Worm (Caenorhabditis elegans) whole organism, mixed stage, embryonic: ENCODE data around the gene ZK121.2.

ENCODE experiments used
- M03D4.4 ChIP-seq: sonication (generic microtip); optimal IDR thresholded peaks from 2 replicates; lab custom pipeline; 2017; ENCODE audit warnings: mild to moderate bottlenecking, missing genetic modification characterization, missing compliant biosample characterization
- bed-3 ChIP-seq: fragments of 200-800 bp; sonication (Bioruptor generic); optimal IDR thresholded peaks from 3 replicates; lab custom pipeline; 2018; ENCODE audit warnings: mild to moderate bottlenecking, missing genetic modification characterization, moderate library complexity, missing compliant biosample characterization
- blmp-1 ChIP-seq: fragments of 150-350 bp; optimal IDR thresholded peaks from 2 replicates; lab custom pipeline; 2014; ENCODE audit warnings: missing biosample characterization, missing genetic modification characterization
- ceh-39 ChIP-seq: fragments of 150-350 bp; optimal IDR thresholded peaks from 2 replicates; lab custom pipeline; 2014; ENCODE audit warnings: missing biosample characterization, missing genetic modification characterization
- ceh-43 ChIP-seq: fragments of 200-800 bp; sonication (Bioruptor generic); optimal IDR thresholded peaks from 2 replicates; lab custom pipeline; 2018; ENCODE audit warnings: mild to moderate bottlenecking, missing genetic modification characterization, moderate library complexity, missing compliant biosample characterization
- ceh-83 ChIP-seq: fragments of 200-800 bp; sonication (Bioruptor generic); optimal IDR thresholded peaks from 2 replicates; lab custom pipeline; 2018; ENCODE audit warnings: mild to moderate bottlenecking, missing genetic modification characterization, missing compliant biosample characterization
- ces-1 ChIP-seq: fragments of 150-350 bp; optimal IDR thresholded peaks from 2 replicates; lab custom pipeline; 2014; ENCODE audit warnings: missing biosample characterization, missing genetic modification reagents, missing genetic modification characterization
- cnd-1 ChIP-seq: fragments of 200-800 bp; sonication (Bioruptor generic); optimal IDR thresholded peaks from 2 replicates; lab custom pipeline; 2018; ENCODE audit warnings: mild to moderate bottlenecking, missing genetic modification characterization, missing compliant biosample characterization
- drap-1 ChIP-seq: fragments of 200-800 bp; sonication (Bioruptor generic); optimal IDR thresholded peaks from 3 replicates; lab custom pipeline; 2018; ENCODE audit warnings: mild to moderate bottlenecking, missing genetic modification characterization, missing compliant biosample characterization
- elt-1 ChIP-seq: sonication (generic microtip); optimal IDR thresholded peaks from 2 replicates; lab custom pipeline; 2017; ENCODE audit warnings: missing genetic modification characterization, mild to moderate bottlenecking, missing compliant biosample characterization, antibody characterized with exemption, moderate library complexity, borderline replicate concordance; ENCODE audit not compliant: insufficient read depth
- elt-3 ChIP-seq: fragments of 150-350 bp; optimal IDR thresholded peaks from 2 replicates; lab custom pipeline; 2014; ENCODE audit warnings: missing biosample characterization, missing genetic modification characterization
- flh-1 ChIP-seq: fragments of 200-800 bp; sonication (Bioruptor generic); optimal IDR thresholded peaks from 2 replicates; lab custom pipeline; 2018; ENCODE audit warnings: mild to moderate bottlenecking, missing genetic modification characterization, moderate library complexity, missing compliant biosample characterization
- ham-2 ChIP-seq: fragments of 200-800 bp; sonication (Bioruptor generic); optimal IDR thresholded peaks from 2 replicates; lab custom pipeline; 2018; ENCODE audit warnings: mild to moderate bottlenecking, missing genetic modification characterization, missing compliant biosample characterization
- hlh-1 ChIP-seq: fragments of 150-350 bp; optimal IDR thresholded peaks from 2 replicates; lab custom pipeline; 2014; ENCODE audit warnings: missing biosample characterization, missing genetic modification reagents, missing genetic modification characterization
- lin-13 ChIP-seq: fragments of 150-350 bp; optimal IDR thresholded peaks from 2 replicates; lab custom pipeline; 2014; ENCODE audit warnings: missing biosample characterization, missing genetic modification characterization
- lin-32 ChIP-seq: fragments of 200-800 bp; sonication (Bioruptor generic); optimal IDR thresholded peaks from 2 replicates; lab custom pipeline; 2018; ENCODE audit warnings: mild to moderate bottlenecking, missing genetic modification characterization, missing compliant biosample characterization
- lsy-2 ChIP-seq: fragments of 150-350 bp; optimal IDR thresholded peaks from 2 replicates; lab custom pipeline; 2014; ENCODE audit warnings: missing biosample characterization, missing genetic modification characterization
- mab-5 ChIP-seq: fragments of 150-350 bp; optimal IDR thresholded peaks from 2 replicates; lab custom pipeline; 2014; ENCODE audit warnings: missing biosample characterization, missing genetic modification characterization
- mep-1 ChIP-seq: fragments of 150-350 bp; optimal IDR thresholded peaks from 2 replicates; lab custom pipeline; 2017; ENCODE audit warnings: missing biosample characterization, missing genetic modification reagents, missing genetic modification characterization, inconsistent platforms
- mls-2 ChIP-seq: sonication (generic microtip); optimal IDR thresholded peaks from 2 replicates; lab custom pipeline; 2016; ENCODE audit warnings: mild to moderate bottlenecking, missing genetic modification characterization, moderate library complexity, missing compliant biosample characterization
- nhr-12 ChIP-seq: fragments of 150-350 bp; optimal IDR thresholded peaks from 2 replicates; lab custom pipeline; 2014; ENCODE audit warnings: missing biosample characterization, missing genetic modification characterization
- nhr-2 ChIP-seq: fragments of 150-350 bp; optimal IDR thresholded peaks from 2 replicates; lab custom pipeline; 2014; ENCODE audit warnings: missing biosample characterization, missing genetic modification characterization
- nhr-237 ChIP-seq: fragments of 150-350 bp; optimal IDR thresholded peaks from 2 replicates; lab custom pipeline; 2014; ENCODE audit warnings: missing biosample characterization, missing genetic modification characterization
- nhr-28 ChIP-seq: fragments of 150-350 bp; optimal IDR thresholded peaks from 2 replicates; lab custom pipeline; 2014; ENCODE audit warnings: missing biosample characterization, missing genetic modification characterization
- nhr-76 ChIP-seq: sonication (generic microtip); optimal IDR thresholded peaks from 2 replicates; lab custom pipeline; 2017; ENCODE audit warnings: missing biosample characterization, missing genetic modification characterization
- pha-4 ChIP-seq: fragments of 150-350 bp; optimal IDR thresholded peaks from 2 replicates; lab custom pipeline; 2018; ENCODE audit warnings: missing biosample characterization, missing genetic modification reagents, missing genetic modification characterization
- sem-2 ChIP-seq: fragments of 200-800 bp; sonication (Bioruptor generic); optimal IDR thresholded peaks from 2 replicates; lab custom pipeline; 2018; ENCODE audit warnings: mild to moderate bottlenecking, missing genetic modification characterization, missing compliant biosample characterization
- snpc-4 ChIP-seq: fragments of 150-350 bp; optimal IDR thresholded peaks from 2 replicates; lab custom pipeline; 2014; ENCODE audit warnings: missing biosample characterization, missing genetic modification characterization
- sptf-1 ChIP-seq: sonication (generic microtip); optimal IDR thresholded peaks from 2 replicates; lab custom pipeline; 2017; ENCODE audit warnings: mild to moderate bottlenecking, missing genetic modification characterization, moderate library complexity, missing compliant biosample characterization
- tbx-8 ChIP-seq: fragments of 200-800 bp; sonication (Bioruptor generic); optimal IDR thresholded peaks from 2 replicates; lab custom pipeline; 2018; ENCODE audit warnings: mild to moderate bottlenecking, missing genetic modification characterization, moderate library complexity, missing compliant biosample characterization
- unc-120 ChIP-seq: sonication (generic microtip); optimal IDR thresholded peaks from 2 replicates; lab custom pipeline; 2017; ENCODE audit warnings: missing genetic modification characterization, missing compliant biosample characterization; ENCODE audit not compliant: poor library complexity, severe bottlenecking
- unc-39 ChIP-seq: fragments of 150-350 bp; optimal IDR thresholded peaks from 2 replicates; lab custom pipeline; 2014; ENCODE audit warnings: missing biosample characterization, missing genetic modification characterization
- unc-62 ChIP-seq: fragments of 150-350 bp; optimal IDR thresholded peaks from 2 replicates; lab custom pipeline; 2014; ENCODE audit warnings: missing biosample characterization, missing genetic modification reagents, missing genetic modification characterization
- zip-8 ChIP-seq: fragments of 150-350 bp; optimal IDR thresholded peaks from 2 replicates; lab custom pipeline; 2014; ENCODE audit warnings: missing biosample characterization, missing genetic modification characterization
- ztf-11 ChIP-seq: fragments of 150-350 bp; optimal IDR thresholded peaks from 2 replicates; lab custom pipeline; 2014; ENCODE audit warnings: missing biosample characterization, missing genetic modification characterization

ZK121.2 gene

DNA sequence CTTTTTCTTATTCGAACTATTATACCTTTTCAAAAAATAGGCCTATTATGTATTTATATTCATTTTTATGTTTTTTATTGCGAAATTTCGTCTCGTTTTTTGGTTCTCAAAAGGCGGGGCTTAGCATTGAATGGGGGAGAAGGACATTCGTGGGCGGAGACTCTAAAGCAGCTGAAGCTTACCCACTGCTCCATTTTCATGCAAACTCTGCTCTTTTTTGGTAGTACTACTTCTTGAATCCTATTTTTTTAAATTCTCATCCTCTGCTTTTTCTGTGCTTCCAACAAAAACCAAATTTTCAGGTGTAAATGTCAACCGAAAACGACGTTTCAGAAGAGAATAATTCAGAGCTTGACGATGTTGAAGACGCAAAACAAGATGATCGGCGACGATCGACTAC is at the start of gene ZK121.2:
ZK121.2 (plus strand) TSS at position 301 of the 400 bp plus-strand sequence.
- TF ChIP-seq sem-2 (no peak), zip-8 (tag; lab: Kevin White, UChicago) (no peak), pha-4 (tag; lab: Kevin White, UChicago) (no peak), mab-5 (tag; lab: Kevin White, UChicago) (no peak), cnd-1 (tag; lab: Kevin White, UChicago) (no peak), lsy-2 (no peak), nhr-2 (tag; lab: Kevin White, UChicago) (no peak), ham-2 (GFP tag; lab: Kevin White, UChicago) (no peak), M03D4.4 (tag; lab: Kevin White, UChicago) (no peak)
- TF ChIP-seq, all 35 proteins: peak for 0

DNA sequence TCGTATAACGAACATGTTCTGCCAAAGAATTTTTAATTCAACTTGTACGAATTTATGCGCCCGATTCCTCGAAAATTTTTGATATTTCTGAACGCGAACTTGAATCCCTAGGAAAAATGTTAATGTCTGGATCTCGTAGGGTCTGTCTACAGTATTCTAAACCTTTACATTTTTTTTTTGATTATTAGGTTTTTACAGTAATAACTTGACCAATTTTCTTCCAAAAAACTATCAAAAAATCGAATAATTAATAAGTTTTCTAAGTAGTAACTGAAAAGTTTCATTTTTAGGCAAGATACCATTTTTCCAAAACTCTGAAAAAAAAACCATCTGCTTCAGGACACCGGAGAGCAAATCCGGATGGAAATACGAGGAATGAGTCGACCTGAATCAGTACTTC is 47.2 kb upstream of the ZK121.2 start:
- TF ChIP-seq ces-1 (GFP tag; lab: Kevin White, UChicago) = no peak
- no peak for TF ChIP-seq nhr-28 (tag; lab: Kevin White, UChicago)
- TF ChIP-seq ceh-83 (GFP tag; lab: Kevin White, UChicago) = no peak
- TF ChIP-seq mab-5 (tag; lab: Kevin White, UChicago) = no peak
- no peak for TF ChIP-seq nhr-76 (tag; lab: Kevin White, UChicago)
- no peak for TF ChIP-seq lin-13
- TF ChIP-seq ham-2 (GFP tag; lab: Kevin White, UChicago) = no peak
- no peak for TF ChIP-seq M03D4.4 (tag; lab: Kevin White, UChicago)
- no peak for TF ChIP-seq sem-2
- TF ChIP-seq sptf-1 (tag; lab: Kevin White, UChicago) = no peak
- TF ChIP-seq elt-3 (tag; lab: Kevin White, UChicago) = no peak
- no peak for TF ChIP-seq ztf-11 (tag; lab: Kevin White, UChicago)
- TF ChIP-seq ceh-39 (tag; lab: Kevin White, UChicago) = no peak
- TF ChIP-seq nhr-12 (tag; lab: Kevin White, UChicago) = no peak
- no peak for TF ChIP-seq mls-2
- TF ChIP-seq nhr-2 (tag; lab: Kevin White, UChicago) = no peak
- TF ChIP-seq ceh-43 (GFP tag; lab: Kevin White, UChicago) = no peak
- TF ChIP-seq unc-120 = no peak
- no peak for TF ChIP-seq snpc-4 (tag; lab: Kevin White, UChicago)

DNA sequence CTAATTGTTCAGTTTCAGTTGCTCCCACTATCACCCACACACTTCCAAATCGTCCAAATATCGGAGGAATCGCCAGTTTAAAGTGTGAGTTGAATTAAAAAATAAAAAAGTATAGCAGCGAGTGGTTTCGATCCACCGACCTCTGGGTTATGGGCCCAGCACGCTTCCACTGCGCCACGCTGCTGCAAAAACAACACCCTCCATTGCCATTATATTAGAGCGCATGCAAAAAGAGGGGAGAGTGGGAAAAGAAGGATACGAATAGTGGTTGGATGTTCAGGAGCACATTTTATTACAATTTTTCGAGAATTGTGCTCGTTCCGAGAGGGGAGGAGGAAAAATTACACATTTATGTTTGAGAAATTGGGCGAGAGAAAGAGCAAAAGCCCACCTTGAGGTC is 46.6 kb upstream of the ZK121.2 start:
- TF ChIP-seq unc-120 (peak; percentile 89), nhr-12 (tag; lab: Kevin White, UChicago) (no peak), lin-32 (peak; percentile 77), elt-1 (no peak), drap-1 (GFP tag; lab: Kevin White, UChicago) (peak; percentile 91), nhr-76 (tag; lab: Kevin White, UChicago) (peak; percentile 51), snpc-4 (tag; lab: Kevin White, UChicago) (no peak), blmp-1 (tag; lab: Kevin White, UChicago) (no peak), mep-1 (tag; lab: Kevin White, UChicago) (peak; percentile 35), cnd-1 (tag; lab: Kevin White, UChicago) (peak; percentile 90), unc-62 (GFP tag; lab: Kevin White, UChicago) (peak; percentile 65), mls-2 (peak; percentile 95), unc-39 (tag; lab: Kevin White, UChicago) (peak; percentile 7), nhr-237 (tag; lab: Kevin White, UChicago) (peak; percentile 4), ceh-83 (GFP tag; lab: Kevin White, UChicago) (peak; percentile 92), ztf-11 (tag; lab: Kevin White, UChicago) (peak; percentile 28), tbx-8 (GFP tag; lab: Kevin White, UChicago) (peak; percentile 80), nhr-2 (tag; lab: Kevin White, UChicago) (no peak), ceh-43 (GFP tag; lab: Kevin White, UChicago) (peak; percentile 88), mab-5 (tag; lab: Kevin White, UChicago) (no peak), hlh-1 (tag; lab: Kevin White, UChicago) (peak; percentile 67), lin-13 (no peak), zip-8 (tag; lab: Kevin White, UChicago) (no peak), lsy-2 (peak; percentile 10), bed-3 (GFP tag; lab: Kevin White, UChicago) (peak; percentile 80), elt-3 (tag; lab: Kevin White, UChicago) (no peak), sem-2 (peak; percentile 83), ceh-39 (tag; lab: Kevin White, UChicago) (no peak), sptf-1 (tag; lab: Kevin White, UChicago) (peak; percentile 95), M03D4.4 (tag; lab: Kevin White, UChicago) (peak; percentile 93), ham-2 (GFP tag; lab: Kevin White, UChicago) (peak; percentile 79), flh-1 (GFP tag; lab: Kevin White, UChicago) (peak; percentile 86), ces-1 (GFP tag; lab: Kevin White, UChicago) (no peak), pha-4 (tag; lab: Kevin White, UChicago) (peak; percentile 38), nhr-28 (tag; lab: Kevin White, UChicago) (peak; percentile 27)
